Fruit fly (Drosophila melanogaster) whole organism, embryonic: Measurements from ENCODE around the gene tweek.

Source experiments
- Atf3 ChIP-seq: fragments of 200-800 bp; sonication (Bioruptor generic); optimal IDR thresholded peaks from 3 replicates; lab custom pipeline; 2016; ENCODE audit warnings: missing biosample characterization, missing genetic modification characterization
- Awh ChIP-seq: fragments of 200-800 bp; sonication (Bioruptor generic); IDR thresholded peaks from 2 replicates; pipeline ENCODE4, ENCODE4 v1.3.6; 2022; ENCODE audit warnings: missing biosample characterization, missing genetic modification characterization
- Bteb2 ChIP-seq: fragments of 200-800 bp; sonication (Bioruptor generic); optimal IDR thresholded peaks from 2 replicates; lab custom pipeline; 2016; ENCODE audit warnings: missing biosample characterization, missing genetic modification characterization
- CG10274 ChIP-seq: fragments of 200-800 bp; sonication (Bioruptor generic); optimal IDR thresholded peaks from 3 replicates; lab custom pipeline; 2017; ENCODE audit warnings: missing biosample characterization, mild to moderate bottlenecking, missing genetic modification characterization
- CG10543 ChIP-seq: fragments of 200-800 bp; sonication (Bioruptor generic); optimal IDR thresholded peaks from 3 replicates; lab custom pipeline; 2017; ENCODE audit warnings: missing biosample characterization, mild to moderate bottlenecking, missing genetic modification characterization, moderate library complexity
- CG11723 ChIP-seq: fragments of 200-800 bp; sonication (Bioruptor generic); optimal IDR thresholded peaks from 2 replicates; lab custom pipeline; 2017; ENCODE audit warnings: missing biosample characterization, mild to moderate bottlenecking, missing genetic modification characterization
- CG14710 ChIP-seq: fragments of 200-800 bp; sonication (Bioruptor generic); optimal IDR thresholded peaks from 3 replicates; lab custom pipeline; 2019; ENCODE audit warnings: missing biosample characterization, mild to moderate bottlenecking, missing genetic modification characterization, moderate library complexity
- CG16813 ChIP-seq: fragments of 200-800 bp; sonication (Bioruptor generic); IDR thresholded peaks from 3 replicates; pipeline ENCODE4 v1.3.6; 2022; ENCODE audit warnings: missing biosample characterization, missing genetic modification characterization; ENCODE audit not compliant: partially characterized antibody
- CG17612 ChIP-seq: fragments of 200-800 bp; sonication (Bioruptor generic); IDR thresholded peaks from 2 replicates; pipeline ENCODE4 v1.3.6; 2022; ENCODE audit warnings: missing biosample characterization, missing genetic modification characterization
- CG18262 ChIP-seq: fragments of 200-800 bp; optimal IDR thresholded peaks from 3 replicates; lab custom pipeline; 2019; ENCODE audit warnings: missing biosample characterization, mild to moderate bottlenecking, missing genetic modification characterization, moderate library complexity
- CG31224 ChIP-seq: fragments of 200-800 bp; sonication (Bioruptor generic); IDR thresholded peaks from 2 replicates; pipeline ENCODE4 v1.3.6; 2022; ENCODE audit warnings: missing biosample characterization, missing genetic modification characterization
- CG4282 ChIP-seq: fragments of 200-800 bp; sonication (Bioruptor generic); optimal IDR thresholded peaks from 2 replicates; lab custom pipeline; 2016; ENCODE audit warnings: missing biosample characterization, missing genetic modification characterization
- CG6791 ChIP-seq: fragments of 200-800 bp; sonication (Bioruptor generic); IDR thresholded peaks from 3 replicates; pipeline ENCODE4 v1.3.6; 2022; ENCODE audit warnings: missing biosample characterization, missing genetic modification characterization; ENCODE audit not compliant: partially characterized antibody
- CG6854 ChIP-seq: fragments of 200-800 bp; sonication (Bioruptor generic); optimal IDR thresholded peaks from 3 replicates; lab custom pipeline; 2017; ENCODE audit warnings: missing biosample characterization, mild to moderate bottlenecking, missing genetic modification characterization
- CG7271 ChIP-seq: fragments of 200-800 bp; sonication (Bioruptor generic); optimal IDR thresholded peaks from 2 replicates; lab custom pipeline; 2018; ENCODE audit warnings: missing biosample characterization, mild to moderate bottlenecking, missing genetic modification characterization, moderate library complexity
- CG7357 ChIP-seq: fragments of 200-800 bp; sonication (Bioruptor generic); IDR thresholded peaks from 3 replicates; pipeline ENCODE4 v1.3.6; 2022; ENCODE audit warnings: missing biosample characterization, missing genetic modification characterization
- CG7556 ChIP-seq: fragments of 200-800 bp; sonication (Bioruptor generic); optimal IDR thresholded peaks from 2 replicates; lab custom pipeline; 2017; ENCODE audit warnings: missing biosample characterization, mild to moderate bottlenecking, missing genetic modification characterization
- CG9437 ChIP-seq: fragments of 200-800 bp; sonication (Bioruptor generic); optimal IDR thresholded peaks from 2 replicates; lab custom pipeline; 2018; ENCODE audit warnings: missing biosample characterization, mild to moderate bottlenecking, missing genetic modification characterization
- CoRest ChIP-seq: fragments of 200-800 bp; sonication (Bioruptor generic); optimal IDR thresholded peaks from 3 replicates; lab custom pipeline; 2018; ENCODE audit warnings: missing biosample characterization, mild to moderate bottlenecking, missing genetic modification characterization, moderate library complexity
- Dad ChIP-seq: fragments of 200-800 bp; sonication (Bioruptor generic); optimal IDR thresholded peaks from 3 replicates; lab custom pipeline; 2016; ENCODE audit warnings: missing biosample characterization, missing genetic modification characterization
- Deaf1 ChIP-seq: fragments of 200-800 bp; optimal IDR thresholded peaks from 3 replicates; lab custom pipeline; 2019; ENCODE audit warnings: missing biosample characterization, mild to moderate bottlenecking, missing genetic modification characterization, moderate library complexity
- Dll ChIP-seq: fragments of 200-800 bp; sonication (Bioruptor generic); IDR thresholded peaks from 4 replicates; pipeline ENCODE4 v1.3.6; 2022; ENCODE audit warnings: missing biosample characterization, missing genetic modification characterization; ENCODE audit not compliant: partially characterized antibody
- Dref ChIP-seq: fragments of 200-800 bp; sonication (Bioruptor generic); IDR thresholded peaks from 2 replicates; pipeline ENCODE4 v1.3.6; 2022; ENCODE audit warnings: missing biosample characterization, missing genetic modification characterization
- Elba2 ChIP-seq: fragments of 200-800 bp; sonication (Bioruptor generic); optimal IDR thresholded peaks from 3 replicates; lab custom pipeline; 2016; ENCODE audit warnings: missing biosample characterization, missing genetic modification characterization
- Fer1 ChIP-seq: fragments of 200-800 bp; sonication (Bioruptor generic); optimal IDR thresholded peaks from 2 replicates; lab custom pipeline; 2017; ENCODE audit warnings: missing biosample characterization, mild to moderate bottlenecking, missing genetic modification characterization
- Hr39 ChIP-seq: fragments of >200 bp; optimal IDR thresholded peaks from 2 replicates; lab custom pipeline; 2017
- Lim3 ChIP-seq: fragments of 200-800 bp; sonication (Bioruptor generic); IDR thresholded peaks from 2 replicates; pipeline ENCODE4 v1.3.6; 2022; ENCODE audit warnings: missing biosample characterization, missing genetic modification characterization
- Meics ChIP-seq: fragments of 200-800 bp; sonication (Bioruptor generic); optimal IDR thresholded peaks from 2 replicates; lab custom pipeline; 2017; ENCODE audit warnings: missing biosample characterization, mild to moderate bottlenecking, missing genetic modification characterization
- Sox100B ChIP-seq: fragments of 200-800 bp; sonication (Bioruptor generic); optimal IDR thresholded peaks from 3 replicates; lab custom pipeline; 2018; ENCODE audit warnings: missing biosample characterization, mild to moderate bottlenecking, missing genetic modification characterization
- ase ChIP-seq: fragments of 200-800 bp; sonication (Bioruptor generic); IDR thresholded peaks from 3 replicates; pipeline ENCODE4 v1.3.6; 2022; ENCODE audit warnings: missing biosample characterization, missing genetic modification characterization
- bigmax ChIP-seq: fragments of 200-800 bp; sonication (Bioruptor generic); optimal IDR thresholded peaks from 2 replicates; lab custom pipeline; 2018; ENCODE audit warnings: missing biosample characterization, mild to moderate bottlenecking, missing genetic modification characterization
- chm ChIP-seq: fragments of 200-800 bp; sonication (Bioruptor generic); IDR thresholded peaks from 2 replicates; pipeline ENCODE4 v1.3.6; 2022; ENCODE audit warnings: missing biosample characterization, missing genetic modification characterization
- crc ChIP-seq: fragments of 200-800 bp; sonication (Bioruptor generic); optimal IDR thresholded peaks from 2 replicates; lab custom pipeline; 2016; ENCODE audit warnings: missing biosample characterization, missing genetic modification characterization
- emc ChIP-seq: fragments of 200-800 bp; sonication (Bioruptor generic); optimal IDR thresholded peaks from 2 replicates; lab custom pipeline; 2016; ENCODE audit warnings: missing biosample characterization, missing genetic modification characterization
- exex ChIP-seq: fragments of 200-800 bp; sonication (Bioruptor generic); optimal IDR thresholded peaks from 4 replicates; lab custom pipeline; 2018; ENCODE audit warnings: missing biosample characterization, mild to moderate bottlenecking, missing genetic modification characterization, moderate library complexity
- gcm2 ChIP-seq: fragments of 200-800 bp; sonication (Bioruptor generic); optimal IDR thresholded peaks from 2 replicates; lab custom pipeline; 2016; ENCODE audit warnings: missing biosample characterization, missing genetic modification characterization
- gfzf ChIP-seq: fragments of 200-800 bp; sonication (Bioruptor generic); optimal IDR thresholded peaks from 2 replicates; lab custom pipeline; 2016; ENCODE audit warnings: missing biosample characterization, mild to moderate bottlenecking, missing genetic modification characterization, moderate library complexity
- gsb ChIP-seq: fragments of 200-800 bp; sonication (Bioruptor generic); IDR thresholded peaks from 2 replicates; pipeline ENCODE4 v1.3.6; 2022; ENCODE audit warnings: missing biosample characterization, missing genetic modification characterization
- her ChIP-seq: fragments of 200-800 bp; sonication (Bioruptor generic); optimal IDR thresholded peaks from 2 replicates; lab custom pipeline; 2016; ENCODE audit warnings: missing biosample characterization, missing genetic modification characterization
- hkb ChIP-seq, 2 experiments: fragments of 200-800 bp in 1 of 2; fragments of >200 bp in 1 of 2; sonication (Bioruptor generic) in 1 of 2; IDR thresholded peaks in 1 of 2; optimal IDR thresholded peaks in 1 of 2; 2 replicates each; pipeline versions ENCODE4 v1.3.6 to Lab custom; 2017 to 2022; ENCODE audit warnings: missing biosample characterization in 1 of 2, missing genetic modification characterization in 1 of 2
- oc ChIP-seq: fragments of 200-800 bp; sonication (Bioruptor generic); optimal IDR thresholded peaks from 2 replicates; lab custom pipeline; 2018; ENCODE audit warnings: missing biosample characterization, mild to moderate bottlenecking, missing genetic modification characterization, moderate library complexity
- onecut ChIP-seq: fragments of 200-800 bp; sonication (Bioruptor generic); IDR thresholded peaks from 2 replicates; pipeline ENCODE4 v1.3.6; 2022; ENCODE audit warnings: missing biosample characterization, missing genetic modification characterization
- sd ChIP-seq: fragments of 200-800 bp; sonication (Bioruptor generic); optimal IDR thresholded peaks from 3 replicates; lab custom pipeline; 2018; ENCODE audit warnings: missing biosample characterization, mild to moderate bottlenecking, missing genetic modification characterization, moderate library complexity
- sens ChIP-seq: fragments of 200-800 bp; sonication (Bioruptor generic); peaks from one replicate; lab custom pipeline; 2016; ENCODE audit warnings: missing biosample characterization, missing genetic modification characterization
- sima ChIP-seq: fragments of 200-800 bp; sonication (Bioruptor generic); optimal IDR thresholded peaks from 2 replicates; lab custom pipeline; 2016; ENCODE audit warnings: missing biosample characterization, missing genetic modification characterization
- tna ChIP-seq: fragments of 200-800 bp; sonication (Bioruptor generic); IDR thresholded peaks from 2 replicates; pipeline ENCODE4 v1.3.6; 2022; ENCODE audit warnings: missing biosample characterization, missing genetic modification characterization; ENCODE audit not compliant: partially characterized antibody
- twi ChIP-seq: fragments of 200-800 bp; optimal IDR thresholded peaks from 2 replicates; lab custom pipeline; 2019; ENCODE audit warnings: missing biosample characterization, mild to moderate bottlenecking, missing genetic modification characterization, moderate library complexity
- tx ChIP-seq: fragments of 200-800 bp; sonication (Bioruptor generic); optimal IDR thresholded peaks from 2 replicates; lab custom pipeline; 2016; ENCODE audit warnings: missing biosample characterization, missing genetic modification characterization
- vfl ChIP-seq: fragments of 200-800 bp; sonication (Bioruptor generic); optimal IDR thresholded peaks from 2 replicates; lab custom pipeline; 2016; ENCODE audit warnings: missing biosample characterization, missing genetic modification characterization
- wdn ChIP-seq: fragments of 200-800 bp; sonication (Bioruptor generic); IDR thresholded peaks from 2 replicates; pipeline ENCODE4 v1.3.6; 2022; ENCODE audit warnings: missing biosample characterization, missing genetic modification characterization

tweek gene

dm6 chr2L:16882871-16883849 lies 5.1 kb upstream of the tweek start (continued):
- TF ChIP-seq Fer1 (no peak), CG10543 (GFP tag; lab: Kevin White, UChicago) (peak; percentile 23), sd (tag; lab: Kevin White, UChicago) (peak; percentile 36), Atf3 (GFP tag; lab: Kevin White, UChicago) (no peak), CG10274 (GFP tag; lab: Kevin White, UChicago) (no peak), hkb (optimal IDR thresholded peaks at IDR 0.05; lab: Kevin White, UChicago) (no peak), hkb (GFP tag; IDR thresholded peaks at IDR 0.05; lab: Robert Waterston, UW) (no peak), CG7357 (GFP tag; lab: Robert Waterston, UW) (no peak), gsb (no peak), CoRest (tag; lab: Kevin White, UChicago) (no peak), CG11723 (GFP tag; lab: Kevin White, UChicago) (no peak), CG6854 (GFP tag; lab: Kevin White, UChicago) (no peak), Elba2 (no peak), her (no peak), gfzf (GFP tag; lab: Kevin White, UChicago) (no peak), emc (GFP tag; lab: Kevin White, UChicago) (no peak), onecut (GFP tag; lab: Robert Waterston, UW) (no peak), CG18262 (no peak), CG16813 (GFP tag; lab: Robert Waterston, UW) (no peak), Meics (GFP tag; lab: Kevin White, UChicago) (no peak), CG6791 (no peak), CG14710 (tag; lab: Kevin White, UChicago) (no peak), Dref (GFP tag; lab: Robert Waterston, UW) (no peak), Lim3 (GFP tag; lab: Robert Waterston, UW) (peak; percentile 10; the same call in 1 of the 2 replicates), CG4282 (GFP tag; lab: Kevin White, UChicago) (no peak), Awh (GFP tag; lab: Robert Waterston, UW) (no peak), CG17612 (GFP tag; lab: Robert Waterston, UW) (no peak), CG31224 (GFP tag; lab: Robert Waterston, UW) (no peak), crc (no peak), tna (no peak), vfl (GFP tag; lab: Kevin White, UChicago) (no peak), gcm2 (GFP tag; lab: Kevin White, UChicago) (no peak), Dad (GFP tag; lab: Kevin White, UChicago) (no peak), wdn (no peak), sens (peak; percentile 13), Deaf1 (tag; lab: Kevin White, UChicago) (no peak), oc (no peak), Dll (GFP tag; lab: Robert Waterston, UW) (no peak), Bteb2 (GFP tag; lab: Kevin White, UChicago) (no peak), Sox100B (GFP tag; lab: Kevin White, UChicago) (no peak), tx (no peak), twi (tag; lab: Kevin White, UChicago) (no peak), CG7271 (tag; lab: Kevin White, UChicago) (no peak), exex (tag; lab: Kevin White, UChicago) (peak; percentile 98), chm (GFP tag; lab: Robert Waterston, UW) (no peak), CG9437 (no peak), Hr39 (lab: Kevin White, UChicago) (no peak), sima (no peak), CG7556 (GFP tag; lab: Kevin White, UChicago) (no peak), bigmax (GFP tag; lab: Kevin White, UChicago) (no peak), ase (GFP tag; lab: Robert Waterston, UW) (no peak)
